Fruit fly (Drosophila melanogaster) whole organism, embryonic: ENCODE results near the gene GstO2.

Experiments
- Asciz ChIP-seq: fragments of 200-800 bp; sonication (Bioruptor generic); optimal IDR thresholded peaks from 2 replicates; lab custom pipeline; 2017; ENCODE audit warnings: missing biosample characterization, mild to moderate bottlenecking, missing genetic modification characterization, missing genetic modification reagents
- Bdp1 ChIP-seq: fragments of 200-800 bp; sonication (Bioruptor generic); optimal IDR thresholded peaks from 3 replicates; lab custom pipeline; 2016; ENCODE audit warnings: missing biosample characterization, missing genetic modification characterization
- CG10654 ChIP-seq: fragments of 200-800 bp; sonication (Bioruptor generic); optimal IDR thresholded peaks from 2 replicates; lab custom pipeline; 2016; ENCODE audit warnings: missing biosample characterization, missing genetic modification characterization
- CG10959 ChIP-seq: fragments of 200-800 bp; sonication (Bioruptor generic); IDR thresholded peaks from 2 replicates; pipeline ENCODE4 v1.3.6; 2022; ENCODE audit warnings: missing biosample characterization, missing genetic modification characterization
- CG11504 ChIP-seq: fragments of 200-800 bp; sonication (Bioruptor generic); optimal IDR thresholded peaks from 3 replicates; lab custom pipeline; 2019; ENCODE audit warnings: missing biosample characterization, mild to moderate bottlenecking, missing genetic modification characterization, moderate library complexity
- CG11696 ChIP-seq: fragments of 200-800 bp; sonication (Bioruptor generic); IDR thresholded peaks from 2 replicates; pipeline ENCODE4 v1.3.6; 2022; ENCODE audit warnings: missing biosample characterization, missing genetic modification characterization
- CG12155 ChIP-seq: fragments of 200-800 bp; sonication (Bioruptor generic); optimal IDR thresholded peaks from 3 replicates; lab custom pipeline; 2016; ENCODE audit warnings: missing biosample characterization, missing genetic modification characterization
- CG12299 ChIP-seq: fragments of 200-800 bp; sonication (Bioruptor generic); optimal IDR thresholded peaks from 2 replicates; lab custom pipeline; 2018; ENCODE audit warnings: missing biosample characterization, mild to moderate bottlenecking, missing genetic modification characterization
- CG13424 ChIP-seq: fragments of 200-800 bp; sonication (Bioruptor generic); optimal IDR thresholded peaks from 2 replicates; lab custom pipeline; 2019; ENCODE audit warnings: missing biosample characterization, mild to moderate bottlenecking, missing genetic modification characterization, moderate library complexity
- CG15514 ChIP-seq: fragments of 200-800 bp; sonication (Bioruptor generic); optimal IDR thresholded peaks from 3 replicates; lab custom pipeline; 2017; ENCODE audit warnings: missing biosample characterization, missing genetic modification characterization, mild to moderate bottlenecking, moderate library complexity, missing genetic modification reagents
- CG15601 ChIP-seq: fragments of 200-800 bp; sonication (Bioruptor generic); optimal IDR thresholded peaks from 3 replicates; lab custom pipeline; 2019; ENCODE audit warnings: missing biosample characterization, mild to moderate bottlenecking, missing genetic modification characterization, moderate library complexity
- CG17361 ChIP-seq: fragments of 200-800 bp; sonication (Bioruptor generic); IDR thresholded peaks from 3 replicates; pipeline ENCODE4 v1.3.6; 2022; ENCODE audit warnings: missing biosample characterization, missing genetic modification characterization
- CG17385 ChIP-seq: fragments of 200-800 bp; sonication (Bioruptor generic); optimal IDR thresholded peaks from 3 replicates; lab custom pipeline; 2018; ENCODE audit warnings: missing biosample characterization, mild to moderate bottlenecking, missing genetic modification characterization
- CG17912 ChIP-seq: fragments of 200-800 bp; sonication (Bioruptor generic); optimal IDR thresholded peaks from 2 replicates; lab custom pipeline; 2018; ENCODE audit warnings: missing biosample characterization, mild to moderate bottlenecking, missing genetic modification characterization
- CG31388 ChIP-seq: fragments of 200-800 bp; sonication (Bioruptor generic); optimal IDR thresholded peaks from 2 replicates; lab custom pipeline; 2016; ENCODE audit warnings: missing biosample characterization, missing genetic modification characterization
- CG3163 ChIP-seq: fragments of 200-800 bp; sonication (Bioruptor generic); optimal IDR thresholded peaks from 3 replicates; lab custom pipeline; 2016; ENCODE audit warnings: missing biosample characterization, missing genetic modification characterization
- CG33557 ChIP-seq: fragments of 200-800 bp; sonication (Bioruptor generic); optimal IDR thresholded peaks from 2 replicates; lab custom pipeline; 2019; ENCODE audit warnings: missing biosample characterization, mild to moderate bottlenecking, missing genetic modification characterization, moderate library complexity
- CG4707 ChIP-seq: fragments of 200-800 bp; sonication (Bioruptor generic); optimal IDR thresholded peaks from 2 replicates; lab custom pipeline; 2018; ENCODE audit warnings: missing biosample characterization, mild to moderate bottlenecking, missing genetic modification characterization, moderate library complexity
- CG6175 ChIP-seq: fragments of 200-800 bp; sonication (Bioruptor generic); IDR thresholded peaks from 3 replicates; pipeline ENCODE4 v1.3.6; 2022; ENCODE audit warnings: missing biosample characterization, missing genetic modification characterization
- CG6654 ChIP-seq: fragments of 200-800 bp; sonication (Bioruptor generic); optimal IDR thresholded peaks from 2 replicates; lab custom pipeline; 2017; ENCODE audit warnings: missing biosample characterization, mild to moderate bottlenecking, missing genetic modification characterization
- CG6854 ChIP-seq: fragments of 200-800 bp; sonication (Bioruptor generic); optimal IDR thresholded peaks from 3 replicates; lab custom pipeline; 2017; ENCODE audit warnings: missing biosample characterization, mild to moderate bottlenecking, missing genetic modification characterization
- CG7357 ChIP-seq: fragments of 200-800 bp; sonication (Bioruptor generic); IDR thresholded peaks from 3 replicates; pipeline ENCODE4 v1.3.6; 2022; ENCODE audit warnings: missing biosample characterization, missing genetic modification characterization
- Dbx ChIP-seq: fragments of 200-800 bp; sonication (Bioruptor generic); IDR thresholded peaks from 3 replicates; pipeline ENCODE4 v1.3.6; 2022; ENCODE audit warnings: missing biosample characterization, missing genetic modification characterization
- Deaf1 ChIP-seq: fragments of 200-800 bp; optimal IDR thresholded peaks from 3 replicates; lab custom pipeline; 2019; ENCODE audit warnings: missing biosample characterization, mild to moderate bottlenecking, missing genetic modification characterization, moderate library complexity
- Dip2 ChIP-seq: fragments of 200-800 bp; sonication (Bioruptor generic); IDR thresholded peaks from 2 replicates; pipeline ENCODE4 v1.3.6; 2022; ENCODE audit warnings: missing biosample characterization, missing genetic modification characterization
- Dll ChIP-seq: fragments of 200-800 bp; sonication (Bioruptor generic); IDR thresholded peaks from 4 replicates; pipeline ENCODE4 v1.3.6; 2022; ENCODE audit warnings: missing biosample characterization, missing genetic modification characterization; ENCODE audit not compliant: partially characterized antibody
- HmgD ChIP-seq: fragments of 200-800 bp; sonication (Bioruptor generic); optimal IDR thresholded peaks from 3 replicates; lab custom pipeline; 2016; ENCODE audit warnings: missing biosample characterization, missing genetic modification characterization
- Max ChIP-seq: fragments of 200-800 bp; sonication (Bioruptor generic); optimal IDR thresholded peaks from 2 replicates; lab custom pipeline; 2016; ENCODE audit warnings: missing biosample characterization, mild to moderate bottlenecking, missing genetic modification characterization
- Poxn ChIP-seq: fragments of 200-800 bp; sonication (Bioruptor generic); IDR thresholded peaks from 2 replicates; pipeline ENCODE4 v1.3.6; 2022; ENCODE audit warnings: missing biosample characterization, missing genetic modification characterization
- Rx ChIP-seq: fragments of 200-800 bp; sonication (Bioruptor generic); IDR thresholded peaks from 2 replicates; pipeline ENCODE4 v1.3.6; 2022; ENCODE audit warnings: missing biosample characterization, missing genetic modification characterization
- Side ChIP-seq: fragments of 200-800 bp; sonication (Bioruptor generic); optimal IDR thresholded peaks from 2 replicates; lab custom pipeline; 2016; ENCODE audit warnings: missing biosample characterization, missing genetic modification characterization
- Sin3A ChIP-seq: fragments of >200 bp; optimal IDR thresholded peaks from 2 replicates; lab custom pipeline; 2018
- Spps ChIP-seq: fragments of 200-800 bp; sonication (Bioruptor generic); optimal IDR thresholded peaks from 2 replicates; lab custom pipeline; 2018; ENCODE audit warnings: missing biosample characterization, mild to moderate bottlenecking, missing genetic modification characterization
- az2 ChIP-seq: fragments of 200-800 bp; sonication (Bioruptor generic); optimal IDR thresholded peaks from 3 replicates; lab custom pipeline; 2016; ENCODE audit warnings: missing biosample characterization, missing genetic modification characterization
- dati ChIP-seq: fragments of 200-800 bp; sonication (Bioruptor generic); IDR thresholded peaks from 2 replicates; pipeline ENCODE4 v1.3.6; 2022; ENCODE audit warnings: missing biosample characterization, missing genetic modification characterization
- fd3F ChIP-seq: fragments of 200-800 bp; sonication (Bioruptor generic); optimal IDR thresholded peaks from 2 replicates; lab custom pipeline; 2018; ENCODE audit warnings: missing biosample characterization, mild to moderate bottlenecking, missing genetic modification characterization, moderate library complexity
- fru ChIP-seq: fragments of >200 bp; optimal IDR thresholded peaks from 2 replicates; lab custom pipeline; 2017
- gem ChIP-seq: fragments of 200-800 bp; sonication (Bioruptor generic); optimal IDR thresholded peaks from 2 replicates; lab custom pipeline; 2019; ENCODE audit warnings: missing biosample characterization, mild to moderate bottlenecking, missing genetic modification characterization, moderate library complexity
- gro ChIP-seq: fragments of 200-800 bp; sonication (Bioruptor generic); optimal IDR thresholded peaks from 2 replicates; lab custom pipeline; 2016; ENCODE audit warnings: missing biosample characterization, missing genetic modification characterization
- gsb-n ChIP-seq: fragments of 200-800 bp; sonication (Bioruptor generic); optimal IDR thresholded peaks from 3 replicates; lab custom pipeline; 2018; ENCODE audit warnings: missing biosample characterization, mild to moderate bottlenecking, missing genetic modification characterization
- hbn ChIP-seq: fragments of 200-800 bp; sonication (Bioruptor generic); IDR thresholded peaks from 2 replicates; pipeline ENCODE4 v1.3.6; 2022; ENCODE audit warnings: missing biosample characterization, missing genetic modification characterization; ENCODE audit not compliant: partially characterized antibody
- kni ChIP-seq: fragments of 200-800 bp; sonication (Bioruptor generic); optimal IDR thresholded peaks from 3 replicates; lab custom pipeline; 2017; ENCODE audit warnings: mild to moderate bottlenecking, missing biosample characterization, missing genetic modification reagents, missing genetic modification characterization
- lov ChIP-seq, 2 experiments: fragments of 200-800 bp in 1 of 2; fragments of >200 bp in 1 of 2; sonication (Bioruptor generic) in 1 of 2; IDR thresholded peaks in 1 of 2; optimal IDR thresholded peaks in 1 of 2; 2 replicates in 1 of 2; 3 replicates in 1 of 2; pipeline versions ENCODE4 v1.3.6 to Lab custom; 2017 to 2022; ENCODE audit warnings: missing biosample characterization in 1 of 2, missing genetic modification characterization in 1 of 2
- maf-S ChIP-seq: fragments of 200-800 bp; sonication (Bioruptor generic); optimal IDR thresholded peaks from 2 replicates; lab custom pipeline; 2016; ENCODE audit warnings: missing biosample characterization, missing genetic modification characterization
- mam ChIP-seq: fragments of 200-800 bp; sonication (Bioruptor generic); optimal IDR thresholded peaks from 3 replicates; lab custom pipeline; 2016; ENCODE audit warnings: missing biosample characterization, missing genetic modification characterization
- nom ChIP-seq: fragments of 200-800 bp; sonication (Bioruptor generic); optimal IDR thresholded peaks from 2 replicates; lab custom pipeline; 2017; ENCODE audit warnings: missing biosample characterization, missing genetic modification characterization, mild to moderate bottlenecking, moderate library complexity, missing genetic modification reagents
- peb ChIP-seq: fragments of 200-800 bp; sonication (Bioruptor generic); IDR thresholded peaks from 2 replicates; pipeline ENCODE4 v1.3.6; 2022; ENCODE audit warnings: missing biosample characterization, missing genetic modification characterization
- salm ChIP-seq: fragments of 200-800 bp; sonication (Bioruptor generic); optimal IDR thresholded peaks from 2 replicates; lab custom pipeline; 2018; ENCODE audit warnings: missing biosample characterization, mild to moderate bottlenecking, missing genetic modification characterization
- toy ChIP-seq: fragments of 200-800 bp; sonication (Bioruptor generic); IDR thresholded peaks from 2 replicates; pipeline ENCODE4 v1.3.6; 2022; ENCODE audit warnings: missing biosample characterization, missing genetic modification characterization
- tx ChIP-seq: fragments of 200-800 bp; sonication (Bioruptor generic); optimal IDR thresholded peaks from 2 replicates; lab custom pipeline; 2016; ENCODE audit warnings: missing biosample characterization, missing genetic modification characterization
- yki ChIP-seq: fragments of >200 bp; optimal IDR thresholded peaks from 3 replicates; lab custom pipeline; 2018

Gene GstO2

dm6 chr3L:8547104-8547523 lies 23.8 kb upstream of the GstO2 start (continued):
- peak; percentile 70 for TF ChIP-seq CG15514 (GFP tag; lab: Kevin White, UChicago)
- peak; percentile 94 for TF ChIP-seq gem (tag; lab: Kevin White, UChicago)
- TF ChIP-seq hbn (GFP tag; lab: Robert Waterston, UW): no peak
- peak; percentile 44; the same call in 1 of the 2 replicates for TF ChIP-seq toy (GFP tag; lab: Robert Waterston, UW)
- peak; percentile 55 for TF ChIP-seq CG17912 (GFP tag; lab: Kevin White, UChicago)
- no peak for TF ChIP-seq CG3163 (GFP tag; lab: Kevin White, UChicago)
- peak; percentile 60 for TF ChIP-seq Side (GFP tag; lab: Kevin White, UChicago)
- TF ChIP-seq CG7357 (GFP tag; lab: Robert Waterston, UW): peak; percentile 72
- peak; percentile 42 for TF ChIP-seq CG31388 (GFP tag; lab: Kevin White, UChicago)
- TF ChIP-seq tx: peak; percentile 59
- TF ChIP-seq nom: no peak
- TF ChIP-seq CG6175 (GFP tag; lab: Robert Waterston, UW): 0 out of 3 replicates have a peak, but pooled peaks have one; percentile 58
- TF ChIP-seq gro: peak; percentile 81
- TF ChIP-seq Max (GFP tag; lab: Kevin White, UChicago): peak; percentile 51
- TF ChIP-seq Sin3A: no peak
- TF ChIP-seq CG12299: peak; percentile 88
- 0 out of 2 replicates have a peak, but pooled peaks have one; percentile 39 for TF ChIP-seq peb (GFP tag; lab: Robert Waterston, UW)
- TF ChIP-seq lov (optimal IDR thresholded peaks at IDR 0.05; lab: Kevin White, UChicago): no peak
- TF ChIP-seq lov (GFP tag; IDR thresholded peaks at IDR 0.05; lab: Robert Waterston, UW): 0 out of 3 replicates have a peak, but pooled peaks have one; percentile 33
- peak; percentile 76 for TF ChIP-seq salm
- peak; percentile 79 for TF ChIP-seq CG10654 (GFP tag; lab: Kevin White, UChicago)
- peak; percentile 82 for TF ChIP-seq az2 (GFP tag; lab: Kevin White, UChicago)
- TF ChIP-seq fd3F (GFP tag; lab: Kevin White, UChicago): peak; percentile 91
- TF ChIP-seq Dll (GFP tag; lab: Robert Waterston, UW): no peak
- TF ChIP-seq CG4707 (GFP tag; lab: Kevin White, UChicago): peak; percentile 41
- TF ChIP-seq fru (lab: Kevin White, UChicago): no peak
- 0 out of 2 replicates have a peak, but pooled peaks have one; percentile 27 for TF ChIP-seq CG10959 (GFP tag; lab: Robert Waterston, UW)
- peak; percentile 65 for TF ChIP-seq Bdp1 (GFP tag; lab: Kevin White, UChicago)
- peak; percentile 90 for TF ChIP-seq CG13424 (tag; lab: Kevin White, UChicago)
- peak; percentile 39 for TF ChIP-seq CG33557
- peak; percentile 77 for TF ChIP-seq CG12155 (GFP tag; lab: Kevin White, UChicago)
- TF ChIP-seq Deaf1: no peak
- peak; percentile 93 for TF ChIP-seq CG17361 (GFP tag; lab: Robert Waterston, UW)
- peak; percentile 50 for TF ChIP-seq maf-S (GFP tag; lab: Kevin White, UChicago)
- TF ChIP-seq Spps (tag; lab: Kevin White, UChicago): peak; percentile 51
- TF ChIP-seq CG17385 (GFP tag; lab: Kevin White, UChicago): peak; percentile 87
- TF ChIP-seq CG15601 (tag; lab: Kevin White, UChicago): peak; percentile 75
- TF ChIP-seq dati (GFP tag; lab: Robert Waterston, UW): no peak
- TF ChIP-seq kni (GFP tag; lab: Kevin White, UChicago): no peak
- peak; percentile 73 for TF ChIP-seq gsb-n (tag; lab: Kevin White, UChicago)
- peak; percentile 81 for TF ChIP-seq mam
- peak; percentile 76 for TF ChIP-seq CG6654 (GFP tag; lab: Kevin White, UChicago)
- peak; percentile 84 for TF ChIP-seq Asciz (GFP tag; lab: Kevin White, UChicago)
- TF ChIP-seq CG11504 (tag; lab: Kevin White, UChicago): peak; percentile 85
- TF ChIP-seq HmgD (GFP tag; lab: Kevin White, UChicago): no peak
- peak; percentile 70 for TF ChIP-seq Rx (GFP tag; lab: Robert Waterston, UW)
- peak; percentile 87 for TF ChIP-seq Dbx (GFP tag; lab: Robert Waterston, UW)
- no peak; the same call in 1 of the 2 replicates for TF ChIP-seq Dip2 (GFP tag; lab: Robert Waterston, UW)
- no peak for TF ChIP-seq yki (lab: Kevin White, UChicago)
- peak; percentile 52; the same call in 1 of the 2 replicates for TF ChIP-seq CG11696 (GFP tag; lab: Robert Waterston, UW)
- peak; percentile 62 for TF ChIP-seq Poxn (GFP tag; lab: Robert Waterston, UW)
- TF ChIP-seq CG6854 (GFP tag; lab: Kevin White, UChicago): peak; percentile 83
